Worm (Caenorhabditis elegans): Measurements from ENCODE around the gene Y39G8B.5.
"Not testable (repeated sequence)": the region's sequence is repeated elsewhere in the genome, so short reads cannot be mapped to it uniquely, and the experiment has no call there.

DNA sequence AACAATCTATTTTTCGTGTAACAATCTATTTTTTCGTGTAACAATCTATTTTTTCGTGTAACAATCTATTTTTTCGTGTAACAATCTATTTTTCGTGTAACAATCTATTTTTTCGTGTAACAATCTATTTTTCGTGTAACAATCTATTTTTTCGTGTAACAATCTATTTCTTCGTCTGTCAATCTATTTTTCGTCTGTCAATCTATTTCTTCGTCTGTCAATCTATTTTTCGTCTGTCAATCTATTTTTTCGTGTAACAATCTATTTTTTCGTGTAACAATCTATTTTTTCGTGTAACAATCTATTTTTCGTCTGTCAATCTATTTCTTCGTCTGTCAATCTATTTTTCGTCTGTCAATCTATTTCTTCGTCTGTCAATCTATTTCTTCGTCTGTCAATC is 5.6 kb downstream of the Y39G8B.5 start:
- TF ChIP-seq sea-1 (GFP tag; conservative IDR thresholded peaks at IDR 0.05); scrt-1 (GFP tag; IDR thresholded peaks at IDR 0.05); flt-1 (GFP tag; IDR thresholded peaks at IDR 0.05); pes-1 (GFP tag; IDR thresholded peaks at IDR 0.05); ama-1 (optimal IDR thresholded peaks at IDR 0.05); tra-4 (tag; optimal IDR thresholded peaks at IDR 0.05); aly-1 (tag; optimal IDR thresholded peaks at IDR 0.05); hnd-1 (tag; optimal IDR thresholded peaks at IDR 0.05); F13C5.2 (tag; optimal IDR thresholded peaks at IDR 0.05); ceh-13 (GFP tag; optimal IDR thresholded peaks at IDR 0.05): not testable (repeated sequence)
- peak; percentile 54 for TF ChIP-seq hmbx-1 (tag; optimal IDR thresholded peaks at IDR 0.05)

All from whole organism, early embryonic.